Worm (Caenorhabditis elegans): ENCODE data around the gene R11A8.1.
"Not testable (repeated sequence)": the region's sequence is repeated elsewhere in the genome, so short reads cannot be mapped to it uniquely, and the experiment has no call there.

The R11A8.1 gene

ce11 chrIV:10330962-10331361, 26.0 kb downstream of the R11A8.1 start (continued):
- TF ChIP-seq B0261.1 (tag; optimal IDR thresholded peaks at IDR 0.05) (no peak), ztf-28 (GFP tag; IDR thresholded peaks at IDR 0.05) (no peak), lsy-27 (tag; optimal IDR thresholded peaks at IDR 0.05; ENCODE audit: borderline replicate concordance, insufficient read depth) (no peak), efl-1 (GFP tag; optimal IDR thresholded peaks at IDR 0.05) (no peak), rcor-1 (GFP tag; IDR thresholded peaks at IDR 0.05) (no peak), F37B4.10 (GFP tag; IDR thresholded peaks at IDR 0.05) (no peak), Y53G8AR.9 (GFP tag; conservative IDR thresholded peaks at IDR 0.05) (no peak), lin-35 (GFP tag; optimal IDR thresholded peaks at IDR 0.05) (no peak), mcd-1 (GFP tag; IDR thresholded peaks at IDR 0.05) (no peak), nhr-27 (tag; optimal IDR thresholded peaks at IDR 0.05) (no peak), ZK185.1 (tag; optimal IDR thresholded peaks at IDR 0.05; ENCODE audit: poor library complexity, severe bottlenecking) (no peak), bed-1 (GFP tag; IDR thresholded peaks at IDR 0.05) (no peak), tbx-9 (tag; optimal IDR thresholded peaks at IDR 0.05; ENCODE audit: borderline replicate concordance) (no peak), akir-1 (GFP tag; optimal IDR thresholded peaks at IDR 0.05) (no peak), attf-6 (GFP tag; IDR thresholded peaks at IDR 0.05) (no peak)

DNA sequence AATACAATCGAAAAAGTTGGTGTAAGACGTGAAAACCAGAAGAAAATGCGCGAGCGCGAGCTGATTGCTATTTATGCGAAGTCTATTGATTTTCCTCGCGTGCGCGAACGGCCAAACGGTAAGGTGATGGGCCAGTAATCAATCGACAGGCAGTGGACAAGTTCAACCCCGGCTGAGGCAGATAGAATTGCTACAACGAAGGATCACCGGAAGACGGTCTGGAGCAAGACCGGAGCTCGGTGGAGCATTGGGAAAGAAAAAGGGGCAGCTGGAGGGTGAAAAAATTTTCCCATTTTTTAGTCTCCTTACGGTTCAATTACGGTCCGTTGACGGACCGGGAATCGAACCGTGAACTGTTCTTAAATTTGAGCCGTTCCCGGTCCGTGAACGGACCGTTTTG, 33.6 kb downstream of the R11A8.1 start:
- TF ChIP-seq egrh-3 (GFP tag; IDR thresholded peaks at IDR 0.05) (peak; percentile 35; the same call in 1 of the 2 replicates), F33H1.4 (GFP tag; IDR thresholded peaks at IDR 0.05) (0 out of 2 replicates have a peak, but pooled peaks have one; percentile 19), dox-1 (GFP tag; IDR thresholded peaks at IDR 0.05) (peak; percentile 65), hmg-1.2 (GFP tag; IDR thresholded peaks at IDR 0.05) (peak; percentile 46), aptf-3 (GFP tag; IDR thresholded peaks at IDR 0.05) (peak; percentile 77; the same call in 1 of the 2 replicates), Y95B8A.8 (GFP tag; IDR thresholded peaks at IDR 0.05) (0 out of 2 replicates have a peak, but pooled peaks have one; percentile 14), rcor-1 (GFP tag; IDR thresholded peaks at IDR 0.05) (peak; percentile 45), B0261.1 (tag; optimal IDR thresholded peaks at IDR 0.05) (peak; percentile 9), F37B4.10 (GFP tag; IDR thresholded peaks at IDR 0.05) (0 out of 2 replicates have a peak, but pooled peaks have one; percentile 21), nfyb-1 (GFP tag; IDR thresholded peaks at IDR 0.05) (peak; percentile 73; the same call in 1 of the 2 replicates), ekl-4 (GFP tag; IDR thresholded peaks at IDR 0.05) (peak; percentile 42), cebp-2 (GFP tag; IDR thresholded peaks at IDR 0.05) (0 out of 2 replicates have a peak, but pooled peaks have one; percentile 66), ztf-28 (GFP tag; IDR thresholded peaks at IDR 0.05) (0 out of 2 replicates have a peak, but pooled peaks have one; percentile 67), bed-1 (GFP tag; IDR thresholded peaks at IDR 0.05) (0 out of 2 replicates have a peak, but pooled peaks have one; percentile 28), egl-44 (GFP tag; IDR thresholded peaks at IDR 0.05) (peak; percentile 64; the same call in 1 of the 2 replicates), D2030.7 (GFP tag; IDR thresholded peaks at IDR 0.05) (peak; percentile 61), mcd-1 (GFP tag; IDR thresholded peaks at IDR 0.05) (peak; percentile 58), rpc-1 (tag; optimal IDR thresholded peaks at IDR 0.05) (peak; percentile 49), cebp-1 (GFP tag; IDR thresholded peaks at IDR 0.05) (0 out of 2 replicates have a peak, but pooled peaks have one; percentile 19), lin-26 (GFP tag; IDR thresholded peaks at IDR 0.05) (peak; percentile 91), attf-6 (GFP tag; IDR thresholded peaks at IDR 0.05) (0 out of 2 replicates have a peak, but pooled peaks have one; percentile 27), sea-2 (GFP tag; IDR thresholded peaks at IDR 0.05) (peak; percentile 76; the same call in 1 of the 2 replicates)
- TF ChIP-seq rpc-1 (optimal IDR thresholded peaks at IDR 0.05); cebp-1 (tag; optimal IDR thresholded peaks at IDR 0.05): not testable (repeated sequence)

- TF ChIP-seq F22D6.2 (tag; optimal IDR thresholded peaks at IDR 0.05); Y56A3A.18 (GFP tag; IDR thresholded peaks at IDR 0.05); cebp-1 (GFP tag; IDR thresholded peaks at IDR 0.05); cebp-1 (tag; optimal IDR thresholded peaks at IDR 0.05): not testable (repeated sequence)
Observed at ce11 chrIV:10322650-10323049, 34.3 kb downstream of the R11A8.1 start, which contains the start of gene R09E10.1. R09E10.1 (minus strand) TSS chrIV:10322750.
